Fruit fly (Drosophila melanogaster) whole organism, embryonic: ENCODE results near the gene scrib.

Experiments used
- Ada2b ChIP-seq: fragments of 200-800 bp; sonication (Bioruptor generic); IDR thresholded peaks from 2 replicates; pipeline ENCODE4 v1.3.6; 2022; ENCODE audit warnings: missing biosample characterization, missing genetic modification characterization
- Adf1 ChIP-seq: fragments of 200-800 bp; sonication (Bioruptor generic); IDR thresholded peaks from 2 replicates; pipeline ENCODE4 v1.3.6; 2022; ENCODE audit warnings: missing biosample characterization, missing genetic modification characterization
- Aef1 ChIP-seq: fragments of 200-800 bp; sonication (Bioruptor generic); IDR thresholded peaks from 3 replicates; pipeline ENCODE4 v1.3.6; 2022; ENCODE audit warnings: missing biosample characterization, missing genetic modification characterization
- CG10654 ChIP-seq: fragments of 200-800 bp; sonication (Bioruptor generic); optimal IDR thresholded peaks from 2 replicates; lab custom pipeline; 2016; ENCODE audit warnings: missing biosample characterization, missing genetic modification characterization
- CG10959 ChIP-seq: fragments of 200-800 bp; sonication (Bioruptor generic); IDR thresholded peaks from 2 replicates; pipeline ENCODE4 v1.3.6; 2022; ENCODE audit warnings: missing biosample characterization, missing genetic modification characterization
- CG11085 ChIP-seq: fragments of 200-800 bp; sonication (Bioruptor generic); IDR thresholded peaks from 2 replicates; pipeline ENCODE4 v1.3.6; 2022; ENCODE audit warnings: missing biosample characterization, missing genetic modification characterization
- CG11093 ChIP-seq: fragments of 200-800 bp; sonication (Bioruptor generic); IDR thresholded peaks from 3 replicates; pipeline ENCODE4 v1.3.6; 2022; ENCODE audit warnings: missing biosample characterization, missing genetic modification characterization
- CG13123 ChIP-seq: fragments of 200-800 bp; sonication (Bioruptor generic); optimal IDR thresholded peaks from 2 replicates; lab custom pipeline; 2016; ENCODE audit warnings: missing biosample characterization, missing genetic modification characterization
- CG13894 ChIP-seq: fragments of 200-800 bp; sonication (Bioruptor generic); optimal IDR thresholded peaks from 3 replicates; lab custom pipeline; 2018; ENCODE audit warnings: missing biosample characterization, mild to moderate bottlenecking, missing genetic modification characterization, moderate library complexity
- CG1603 ChIP-seq: fragments of 200-800 bp; sonication (Bioruptor generic); optimal IDR thresholded peaks from 2 replicates; lab custom pipeline; 2019; ENCODE audit warnings: missing biosample characterization, mild to moderate bottlenecking, missing genetic modification characterization, moderate library complexity
- CG1647 ChIP-seq: fragments of 200-800 bp; sonication (Bioruptor generic); optimal IDR thresholded peaks from 3 replicates; lab custom pipeline; 2016; ENCODE audit warnings: missing biosample characterization, missing genetic modification characterization
- CG16813 ChIP-seq: fragments of 200-800 bp; sonication (Bioruptor generic); IDR thresholded peaks from 3 replicates; pipeline ENCODE4 v1.3.6; 2022; ENCODE audit warnings: missing biosample characterization, missing genetic modification characterization; ENCODE audit not compliant: partially characterized antibody
- CG17328 ChIP-seq: fragments of 200-800 bp; sonication (Bioruptor generic); IDR thresholded peaks from 2 replicates; pipeline ENCODE4 v1.3.6; 2022; ENCODE audit warnings: missing biosample characterization, missing genetic modification characterization
- CG2120 ChIP-seq: fragments of 200-800 bp; sonication (Bioruptor generic); optimal IDR thresholded peaks from 3 replicates; lab custom pipeline; 2016; ENCODE audit warnings: missing biosample characterization, missing genetic modification characterization
- CG30403 ChIP-seq: fragments of 200-800 bp; sonication (Bioruptor generic); optimal IDR thresholded peaks from 3 replicates; lab custom pipeline; 2016; ENCODE audit warnings: missing biosample characterization, missing genetic modification characterization
- CG3065 ChIP-seq: fragments of 200-800 bp; sonication (Bioruptor generic); optimal IDR thresholded peaks from 2 replicates; lab custom pipeline; 2016; ENCODE audit warnings: missing biosample characterization, missing genetic modification characterization
- CG34376 ChIP-seq: fragments of 200-800 bp; sonication (Bioruptor generic); optimal IDR thresholded peaks from 2 replicates; lab custom pipeline; 2018; ENCODE audit warnings: missing biosample characterization, mild to moderate bottlenecking, missing genetic modification characterization
- CG6175 ChIP-seq: fragments of 200-800 bp; sonication (Bioruptor generic); IDR thresholded peaks from 3 replicates; pipeline ENCODE4 v1.3.6; 2022; ENCODE audit warnings: missing biosample characterization, missing genetic modification characterization
- CG6654 ChIP-seq: fragments of 200-800 bp; sonication (Bioruptor generic); optimal IDR thresholded peaks from 2 replicates; lab custom pipeline; 2017; ENCODE audit warnings: missing biosample characterization, mild to moderate bottlenecking, missing genetic modification characterization
- CG8281 ChIP-seq: fragments of 200-800 bp; sonication (Bioruptor generic); optimal IDR thresholded peaks from 2 replicates; lab custom pipeline; 2018; ENCODE audit warnings: missing biosample characterization, mild to moderate bottlenecking, missing genetic modification characterization, moderate library complexity
- CG9817 ChIP-seq: fragments of 200-800 bp; sonication (Bioruptor generic); optimal IDR thresholded peaks from 2 replicates; lab custom pipeline; 2018; ENCODE audit warnings: missing biosample characterization, mild to moderate bottlenecking, missing genetic modification characterization, moderate library complexity
- Deaf1 ChIP-seq: fragments of 200-800 bp; optimal IDR thresholded peaks from 3 replicates; lab custom pipeline; 2019; ENCODE audit warnings: missing biosample characterization, mild to moderate bottlenecking, missing genetic modification characterization, moderate library complexity
- HHEX ChIP-seq: fragments of 200-800 bp; sonication (Bioruptor generic); optimal IDR thresholded peaks from 3 replicates; lab custom pipeline; 2017; ENCODE audit warnings: missing biosample characterization, mild to moderate bottlenecking, missing genetic modification characterization, missing genetic modification reagents
- Hey ChIP-seq: fragments of 200-800 bp; sonication (Bioruptor generic); optimal IDR thresholded peaks from 3 replicates; lab custom pipeline; 2018; ENCODE audit warnings: missing biosample characterization, mild to moderate bottlenecking, missing genetic modification characterization
- HmgZ ChIP-seq: fragments of 200-800 bp; sonication (Bioruptor generic); optimal IDR thresholded peaks from 2 replicates; lab custom pipeline; 2018; ENCODE audit warnings: missing biosample characterization, mild to moderate bottlenecking, missing genetic modification characterization
- Hr78 ChIP-seq, 2 experiments: fragments of 200-800 bp in 1 of 2; fragments of >200 bp in 1 of 2; sonication (Bioruptor generic) in 1 of 2; optimal IDR thresholded peaks; 2 replicates each; lab custom pipeline; 2017 to 2019; ENCODE audit warnings: missing biosample characterization in 2 of 2, missing genetic modification characterization in 2 of 2, mild to moderate bottlenecking in 1 of 2, moderate library complexity in 1 of 2
- Jarid2 ChIP-seq: fragments of 200-800 bp; sonication (Bioruptor generic); optimal IDR thresholded peaks from 3 replicates; lab custom pipeline; 2017; ENCODE audit warnings: mild to moderate bottlenecking, missing biosample characterization, missing genetic modification reagents, missing genetic modification characterization
- Med ChIP-seq: fragments of 200-800 bp; sonication (Bioruptor generic); peaks from one replicate; lab custom pipeline; 2016; ENCODE audit warnings: missing biosample characterization, missing genetic modification characterization, mild to moderate bottlenecking, inconsistent platforms, moderate library complexity
- Nf-YC ChIP-seq: fragments of 200-800 bp; optimal IDR thresholded peaks from 3 replicates; lab custom pipeline; 2019; ENCODE audit warnings: missing biosample characterization, mild to moderate bottlenecking, missing genetic modification characterization, moderate library complexity
- Ptx1 ChIP-seq: fragments of 200-800 bp; sonication (Bioruptor generic); IDR thresholded peaks from 2 replicates; pipeline ENCODE4 v1.3.6; 2022; ENCODE audit warnings: missing biosample characterization, missing genetic modification characterization
- Scr ChIP-seq: fragments of 200-800 bp; sonication (Bioruptor generic); IDR thresholded peaks from 2 replicates; pipeline ENCODE4 v1.3.6; 2022; ENCODE audit warnings: missing biosample characterization, missing genetic modification characterization; ENCODE audit not compliant: partially characterized antibody
- Vsx1 ChIP-seq: fragments of 200-800 bp; sonication (Bioruptor generic); optimal IDR thresholded peaks from 2 replicates; lab custom pipeline; 2017; ENCODE audit warnings: missing biosample characterization, mild to moderate bottlenecking, missing genetic modification characterization, missing genetic modification reagents
- ase ChIP-seq: fragments of 200-800 bp; sonication (Bioruptor generic); IDR thresholded peaks from 3 replicates; pipeline ENCODE4 v1.3.6; 2022; ENCODE audit warnings: missing biosample characterization, missing genetic modification characterization
- chinmo ChIP-seq: fragments of 200-800 bp; sonication (Bioruptor generic); IDR thresholded peaks from 4 replicates; pipeline ENCODE4 v1.3.6; 2022; ENCODE audit warnings: missing biosample characterization, missing genetic modification characterization; ENCODE audit not compliant: partially characterized antibody
- cwo ChIP-seq: fragments of 200-800 bp; sonication (Bioruptor generic); optimal IDR thresholded peaks from 3 replicates; lab custom pipeline; 2017; ENCODE audit warnings: missing biosample characterization, missing genetic modification characterization, mild to moderate bottlenecking, moderate library complexity, missing genetic modification reagents
- dan ChIP-seq: fragments of 200-800 bp; sonication (Bioruptor generic); IDR thresholded peaks from 2 replicates; pipeline ENCODE4 v1.3.6; 2022; ENCODE audit warnings: missing biosample characterization, missing genetic modification characterization
- gem ChIP-seq: fragments of 200-800 bp; sonication (Bioruptor generic); optimal IDR thresholded peaks from 2 replicates; lab custom pipeline; 2019; ENCODE audit warnings: missing biosample characterization, mild to moderate bottlenecking, missing genetic modification characterization, moderate library complexity
- gro ChIP-seq: fragments of 200-800 bp; sonication (Bioruptor generic); optimal IDR thresholded peaks from 2 replicates; lab custom pipeline; 2016; ENCODE audit warnings: missing biosample characterization, missing genetic modification characterization
- knrl ChIP-seq: fragments of 200-800 bp; sonication (Bioruptor generic); IDR thresholded peaks from 3 replicates; pipeline ENCODE4 v1.3.6; 2022; ENCODE audit warnings: missing biosample characterization, missing genetic modification characterization; ENCODE audit not compliant: partially characterized antibody
- lab ChIP-seq: fragments of 200-800 bp; sonication (Bioruptor generic); optimal IDR thresholded peaks from 3 replicates; lab custom pipeline; 2017; ENCODE audit warnings: missing biosample characterization, missing genetic modification characterization, mild to moderate bottlenecking, moderate library complexity, missing genetic modification reagents
- mld ChIP-seq: fragments of 200-800 bp; sonication (Bioruptor generic); IDR thresholded peaks from 3 replicates; pipeline ENCODE4 v1.3.6; 2022; ENCODE audit warnings: missing biosample characterization, missing genetic modification characterization; ENCODE audit not compliant: partially characterized antibody
- nau ChIP-seq: fragments of 200-800 bp; sonication (Bioruptor generic); optimal IDR thresholded peaks from 3 replicates; lab custom pipeline; 2017; ENCODE audit warnings: missing biosample characterization, mild to moderate bottlenecking, missing genetic modification characterization, missing genetic modification reagents
- oc ChIP-seq: fragments of 200-800 bp; sonication (Bioruptor generic); optimal IDR thresholded peaks from 2 replicates; lab custom pipeline; 2018; ENCODE audit warnings: missing biosample characterization, mild to moderate bottlenecking, missing genetic modification characterization, moderate library complexity
- odd ChIP-seq: fragments of 200-800 bp; sonication (Bioruptor generic); optimal IDR thresholded peaks from 2 replicates; lab custom pipeline; 2017; ENCODE audit warnings: missing biosample characterization, mild to moderate bottlenecking, missing genetic modification characterization
- org-1 ChIP-seq: fragments of 200-800 bp; sonication (Bioruptor generic); optimal IDR thresholded peaks from 2 replicates; lab custom pipeline; 2017; ENCODE audit warnings: missing biosample characterization, missing genetic modification characterization
- pan ChIP-seq, 4 experiments: fragments of >200 bp in 3 of 4; fragments of 200-800 bp in 1 of 4; sonication (Bioruptor generic) in 1 of 4; optimal IDR thresholded peaks in 3 of 4; IDR thresholded peaks in 1 of 4; 2 replicates each; pipeline versions ENCODE4 v1.3.6 to Lab custom; 2017 to 2022; ENCODE audit warnings: missing biosample characterization in 2 of 4, missing genetic modification characterization in 2 of 4, mixed read lengths in 1 of 4
- sug ChIP-seq: fragments of 200-800 bp; optimal IDR thresholded peaks from 2 replicates; lab custom pipeline; 2019; ENCODE audit warnings: missing biosample characterization, mild to moderate bottlenecking, missing genetic modification characterization, moderate library complexity
- wdn ChIP-seq: fragments of 200-800 bp; sonication (Bioruptor generic); IDR thresholded peaks from 2 replicates; pipeline ENCODE4 v1.3.6; 2022; ENCODE audit warnings: missing biosample characterization, missing genetic modification characterization
- zfh1 ChIP-seq: fragments of 200-800 bp; sonication (Bioruptor generic); IDR thresholded peaks from 3 replicates; pipeline ENCODE4 v1.3.6; 2022; ENCODE audit warnings: missing biosample characterization, missing genetic modification characterization

scrib gene

DNA sequence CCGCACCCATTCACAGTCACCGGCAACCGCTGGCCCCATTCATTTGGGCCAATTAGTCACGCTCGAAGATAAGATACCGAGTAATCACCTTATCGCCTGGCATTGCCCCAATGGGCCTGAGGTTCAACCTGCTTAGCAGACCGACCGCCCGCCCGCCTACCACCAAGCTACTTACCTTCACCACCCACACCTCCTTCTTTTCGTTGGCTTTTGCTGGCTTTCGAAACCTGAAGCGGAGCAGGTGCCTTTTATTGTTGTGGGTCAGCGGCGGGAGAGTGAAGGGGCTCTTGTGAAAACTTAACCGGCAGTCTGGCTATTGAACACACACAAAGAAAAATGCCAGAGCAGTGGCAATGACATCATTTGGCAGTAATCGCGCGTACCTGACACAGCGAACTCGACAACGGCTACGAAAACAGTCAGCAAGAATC is 4.2 kb downstream of the scrib start (continued):
- TF ChIP-seq Scr (no peak), gem (tag; lab: Kevin White, UChicago) (no peak), Ada2b (GFP tag; lab: Robert Waterston, UW) (no peak), CG11085 (GFP tag; lab: Robert Waterston, UW) (no peak), oc (tag; lab: Kevin White, UChicago) (peak; percentile 38), org-1 (GFP tag; lab: Kevin White, UChicago) (no peak), Adf1 (peak; percentile 22; the same call in 1 of the 2 replicates), wdn (GFP tag; lab: Robert Waterston, UW) (no peak), CG10959 (no peak), Hey (peak; percentile 87), CG17328 (GFP tag; lab: Robert Waterston, UW) (no peak), CG30403 (GFP tag; lab: Kevin White, UChicago) (no peak), CG34376 (GFP tag; lab: Kevin White, UChicago) (peak; percentile 17), CG2120 (GFP tag; lab: Kevin White, UChicago) (peak; percentile 10), knrl (no peak), HHEX (GFP tag; lab: Kevin White, UChicago) (no peak), CG1603 (tag; lab: Kevin White, UChicago) (no peak), Med (GFP tag; lab: Kevin White, UChicago) (peak; percentile 87), Hr78 (GFP tag; optimal IDR thresholded peaks at IDR 0.05; lab: Kevin White, UChicago) (peak in 1 of 2 experiments; percentile 80), pan (optimal IDR thresholded peaks at IDR 0.05; lab: Kevin White, UChicago) (no peak), pan (GFP tag; optimal IDR thresholded peaks at IDR 0.05 in 1 of 2, IDR thresholded peaks at IDR 0.05 in 1 of 2) (no peak), CG6654 (GFP tag; lab: Kevin White, UChicago) (no peak), gro (GFP tag; lab: Kevin White, UChicago) (peak; percentile 22), CG3065 (no peak), dan (GFP tag; lab: Robert Waterston, UW) (no peak), Vsx1 (GFP tag; lab: Kevin White, UChicago) (peak; percentile 94), CG16813 (GFP tag; lab: Robert Waterston, UW) (no peak), CG10654 (GFP tag; lab: Kevin White, UChicago) (no peak), CG13894 (tag; lab: Kevin White, UChicago) (no peak), Jarid2 (GFP tag; lab: Kevin White, UChicago) (no peak), CG1647 (GFP tag; lab: Kevin White, UChicago) (no peak), sug (tag; lab: Kevin White, UChicago) (peak; percentile 97), Aef1 (GFP tag; lab: Robert Waterston, UW) (no peak), Deaf1 (no peak), ase (GFP tag; lab: Robert Waterston, UW) (no peak), CG6175 (GFP tag; lab: Robert Waterston, UW) (peak; percentile 59; the same call in 1 of the 3 replicates), CG11093 (no peak), zfh1 (GFP tag; lab: Robert Waterston, UW) (no peak), CG9817 (tag; lab: Kevin White, UChicago) (no peak), CG13123 (GFP tag; lab: Kevin White, UChicago) (no peak), nau (GFP tag; lab: Kevin White, UChicago) (no peak), odd (GFP tag; lab: Kevin White, UChicago) (no peak), CG8281 (tag; lab: Kevin White, UChicago) (no peak), cwo (peak; percentile 71), chinmo (GFP tag; lab: Robert Waterston, UW) (peak; percentile 79; the same call in 1 of the 4 replicates), lab (GFP tag; lab: Kevin White, UChicago) (peak; percentile 86), HmgZ (tag; lab: Kevin White, UChicago) (peak; percentile 75), mld (GFP tag; lab: Robert Waterston, UW) (no peak), Nf-YC (tag; lab: Kevin White, UChicago) (peak; percentile 42), Ptx1 (GFP tag; lab: Robert Waterston, UW) (peak; percentile 48; the same call in 1 of the 2 replicates)
